Worm (Caenorhabditis elegans) whole organism, midembryonic: ENCODE data around the gene ctg-2.
A peak's percentile ranks its signal among the peaks of the same experiment; 100 is the strongest.

ENCODE experiments used
- T22C8.4 ChIP-seq: fragments of 200-800 bp; sonication (Bioruptor generic); IDR thresholded peaks from 2 replicates; pipeline ENCODE4 v1.3.6; 2022; ENCODE audit warnings: missing genetic modification characterization, missing compliant biosample characterization
- cog-1 ChIP-seq: sonication (generic microtip); optimal IDR thresholded peaks from 2 replicates; lab custom pipeline; 2016; ENCODE audit warnings: missing genetic modification characterization, missing compliant biosample characterization
- flt-1 ChIP-seq: fragments of 200-800 bp; sonication (Bioruptor generic); IDR thresholded peaks from 2 replicates; pipeline ENCODE4 v1.3.6; 2022; ENCODE audit warnings: missing genetic modification characterization, missing compliant biosample characterization
- klf-2 ChIP-seq: fragments of 200-800 bp; sonication (Bioruptor generic); conservative IDR thresholded peaks from 2 replicates; pipeline ENCODE4 v1.3.6; 2022; ENCODE audit warnings: missing genetic modification reagents, missing genetic modification characterization, missing compliant biosample characterization
- med-1 ChIP-seq: sonication (generic microtip); optimal IDR thresholded peaks from 2 replicates; lab custom pipeline; 2017; ENCODE audit warnings: missing genetic modification characterization, mild to moderate bottlenecking, missing compliant biosample characterization, antibody characterized with exemption, missing genetic modification reagents; ENCODE audit not compliant: insufficient read depth
- ref-1 ChIP-seq: fragments of 200-800 bp; sonication (Bioruptor generic); conservative IDR thresholded peaks from 2 replicates; pipeline ENCODE4 v1.3.6; 2022; ENCODE audit warnings: missing genetic modification reagents, missing genetic modification characterization, missing compliant biosample characterization
- tab-1 ChIP-seq: fragments of 200-800 bp; sonication (Bioruptor generic); IDR thresholded peaks from 2 replicates; pipeline ENCODE4 v1.3.6; 2022; ENCODE audit warnings: missing genetic modification characterization, missing compliant biosample characterization
- ztf-23 ChIP-seq: fragments of 200-800 bp; sonication (Bioruptor generic); IDR thresholded peaks from 2 replicates; pipeline ENCODE4 v1.3.6; 2022; ENCODE audit warnings: missing genetic modification reagents, missing genetic modification characterization, missing compliant biosample characterization
- ztf-29 ChIP-seq: fragments of 200-800 bp; sonication (Bioruptor generic); IDR thresholded peaks from 2 replicates; pipeline ENCODE4 v1.3.6; 2022; ENCODE audit warnings: missing genetic modification reagents, missing genetic modification characterization, missing compliant biosample characterization

ctg-2 gene

ce11 chrII:8504074-8504724, 10.7 kb upstream of the ctg-2 start:
- no peak for TF ChIP-seq flt-1 (GFP tag; lab: Robert Waterston, UW)
- TF ChIP-seq ztf-29 (GFP tag; lab: Robert Waterston, UW) = no peak
- no peak for TF ChIP-seq cog-1 (tag; lab: Kevin White, UChicago)
- no peak for TF ChIP-seq tab-1 (GFP tag; lab: Robert Waterston, UW)
- no peak for TF ChIP-seq med-1 (GFP tag; lab: Kevin White, UChicago)
- TF ChIP-seq klf-2 (GFP tag; lab: Robert Waterston, UW) = no peak

ce11 chrII:8506759-8507158, 8.1 kb upstream of the ctg-2 start:
- no peak for TF ChIP-seq ztf-23
- TF ChIP-seq ztf-29 (GFP tag; lab: Robert Waterston, UW) = no peak
- TF ChIP-seq cog-1 (tag; lab: Kevin White, UChicago) = no peak
- no peak for TF ChIP-seq med-1 (GFP tag; lab: Kevin White, UChicago)
- TF ChIP-seq klf-2 (GFP tag; lab: Robert Waterston, UW) = no peak
- TF ChIP-seq T22C8.4 (GFP tag; lab: Robert Waterston, UW) = no peak
- TF ChIP-seq flt-1 (GFP tag; lab: Robert Waterston, UW) = no peak

- no peak for TF ChIP-seq ztf-23
- TF ChIP-seq med-1 (GFP tag; lab: Kevin White, UChicago) = no peak
- TF ChIP-seq ref-1 (GFP tag; lab: Robert Waterston, UW) = no peak
- TF ChIP-seq klf-2 (GFP tag; lab: Robert Waterston, UW) = no peak
- TF ChIP-seq cog-1 (tag; lab: Kevin White, UChicago) = no peak
- no peak for TF ChIP-seq tab-1 (GFP tag; lab: Robert Waterston, UW)
- no peak for TF ChIP-seq T22C8.4 (GFP tag; lab: Robert Waterston, UW)
- TF ChIP-seq ztf-29 (GFP tag; lab: Robert Waterston, UW) = no peak
- no peak for TF ChIP-seq flt-1 (GFP tag; lab: Robert Waterston, UW)
Observed at ce11 chrII:8508956-8509355, 5.9 kb upstream of the ctg-2 start, which contains the start of gene T13H5.1. TSS of gene T13H5.1 (minus strand) at chrII:8509056.

ce11 chrII:8515521-8515920, 667 bp downstream of the ctg-2 start:
- no peak for TF ChIP-seq ztf-23

- TF ChIP-seq cog-1 (tag; lab: Kevin White, UChicago) = peak; percentile 60
- TF ChIP-seq T22C8.4 (GFP tag; lab: Robert Waterston, UW) = no peak
- 0 out of 2 replicates have a peak, but pooled peaks have one; percentile 54 for TF ChIP-seq flt-1 (GFP tag; lab: Robert Waterston, UW)
- TF ChIP-seq ztf-23 = peak; percentile 68
Observed at ce11 chrII:8516783-8517182, 1.9 kb downstream of the ctg-2 start, which contains the start of gene rnh-2. TSS of gene rnh-2 (plus strand) at chrII:8517150.

- TF ChIP-seq T22C8.4 (GFP tag; lab: Robert Waterston, UW) (no peak), klf-2 (GFP tag; lab: Robert Waterston, UW) (no peak), flt-1 (GFP tag; lab: Robert Waterston, UW) (no peak), med-1 (GFP tag; lab: Kevin White, UChicago) (no peak), ztf-29 (GFP tag; lab: Robert Waterston, UW) (no peak), ref-1 (GFP tag; lab: Robert Waterston, UW) (no peak), tab-1 (GFP tag; lab: Robert Waterston, UW) (no peak), ztf-23 (no peak), cog-1 (tag; lab: Kevin White, UChicago) (no peak)
Observed at ce11 chrII:8518210-8518609, 3.4 kb downstream of the ctg-2 start, which contains the start of gene T13H5.8. TSS of gene T13H5.8 (plus strand) at chrII:8518510.

- TF ChIP-seq med-1 (GFP tag; lab: Kevin White, UChicago) (no peak), ref-1 (GFP tag; lab: Robert Waterston, UW) (no peak), ztf-29 (GFP tag; lab: Robert Waterston, UW) (no peak), cog-1 (tag; lab: Kevin White, UChicago) (no peak), T22C8.4 (GFP tag; lab: Robert Waterston, UW) (no peak), ztf-23 (no peak), klf-2 (GFP tag; lab: Robert Waterston, UW) (no peak), tab-1 (GFP tag; lab: Robert Waterston, UW) (no peak), flt-1 (GFP tag; lab: Robert Waterston, UW) (no peak)
Observed at ce11 chrII:8520625-8521024, 5.8 kb downstream of the ctg-2 start, which contains the start of gene cht-2. TSS of gene cht-2 (plus strand) at chrII:8520925.

- TF ChIP-seq ztf-29 (GFP tag; lab: Robert Waterston, UW) (no peak), ref-1 (GFP tag; lab: Robert Waterston, UW) (no peak), cog-1 (tag; lab: Kevin White, UChicago) (no peak), T22C8.4 (GFP tag; lab: Robert Waterston, UW) (no peak), med-1 (GFP tag; lab: Kevin White, UChicago) (no peak), tab-1 (GFP tag; lab: Robert Waterston, UW) (no peak), flt-1 (GFP tag; lab: Robert Waterston, UW) (no peak), klf-2 (GFP tag; lab: Robert Waterston, UW) (no peak), ztf-23 (no peak)
Observed at ce11 chrII:8525133-8525736, 10.4 kb downstream of the ctg-2 start, which contains the start of the genes prp-9 and mrps-18B. TSS of gene prp-9 (minus strand) at chrII:8525396. TSS of gene mrps-18B (plus strand) at chrII:8525681.

- TF ChIP-seq ref-1 (GFP tag; lab: Robert Waterston, UW) (no peak), ztf-29 (GFP tag; lab: Robert Waterston, UW) (no peak), med-1 (GFP tag; lab: Kevin White, UChicago) (no peak), klf-2 (GFP tag; lab: Robert Waterston, UW) (no peak), T22C8.4 (GFP tag; lab: Robert Waterston, UW) (no peak), cog-1 (tag; lab: Kevin White, UChicago) (no peak), tab-1 (GFP tag; lab: Robert Waterston, UW) (no peak), ztf-23 (no peak), flt-1 (GFP tag; lab: Robert Waterston, UW) (no peak)
Observed at ce11 chrII:8529176-8529698, 14.4 kb downstream of the ctg-2 start.
